Worm (Caenorhabditis elegans) whole organism, L2 larva: Measurements from ENCODE around the gene ttr-29.
A peak's percentile ranks its signal among the peaks of the same experiment; 100 is the strongest.

Experiments used
- C34F6.9 ChIP-seq: fragments of 150-350 bp; optimal IDR thresholded peaks from 2 replicates; lab custom pipeline; 2014; ENCODE audit warnings: missing biosample characterization, missing genetic modification characterization
- F13H6.1 ChIP-seq: sonication (generic microtip); optimal IDR thresholded peaks from 2 replicates; lab custom pipeline; 2016; ENCODE audit warnings: missing genetic modification characterization, missing compliant biosample characterization
- R02D3.7 ChIP-seq: fragments of 150-350 bp; optimal IDR thresholded peaks from 2 replicates; lab custom pipeline; 2014; ENCODE audit warnings: missing biosample characterization, missing genetic modification characterization
- Y55F3AM.14 ChIP-seq: fragments of 200-800 bp; sonication (Bioruptor generic); optimal IDR thresholded peaks from 2 replicates; lab custom pipeline; 2018; ENCODE audit warnings: mild to moderate bottlenecking, missing genetic modification characterization, missing compliant biosample characterization
- ZK546.5 ChIP-seq: sonication (generic microtip); optimal IDR thresholded peaks from 2 replicates; lab custom pipeline; 2017; ENCODE audit warnings: missing biosample characterization, missing genetic modification characterization
- alr-1 ChIP-seq: fragments of 150-350 bp; optimal IDR thresholded peaks from 2 replicates; lab custom pipeline; 2014; ENCODE audit warnings: missing biosample characterization, missing genetic modification characterization
- aly-2 ChIP-seq: fragments of 150-350 bp; optimal IDR thresholded peaks from 2 replicates; lab custom pipeline; 2014; ENCODE audit warnings: missing biosample characterization, missing genetic modification characterization
- blmp-1 ChIP-seq: sonication (generic microtip); optimal IDR thresholded peaks from 2 replicates; lab custom pipeline; 2017; ENCODE audit warnings: missing genetic modification characterization, mild to moderate bottlenecking, missing compliant biosample characterization, antibody characterized with exemption, moderate library complexity; ENCODE audit not compliant: insufficient read depth
- ceh-16 ChIP-seq: fragments of 150-350 bp; optimal IDR thresholded peaks from 2 replicates; lab custom pipeline; 2014; ENCODE audit warnings: missing biosample characterization, missing genetic modification characterization
- ceh-82 ChIP-seq: fragments of 150-350 bp; optimal IDR thresholded peaks from 2 replicates; lab custom pipeline; 2014; ENCODE audit warnings: missing biosample characterization, missing genetic modification characterization
- crh-2 ChIP-seq: sonication (generic microtip); optimal IDR thresholded peaks from 2 replicates; lab custom pipeline; 2017; ENCODE audit warnings: missing biosample characterization, missing genetic modification characterization
- dmd-4 ChIP-seq: sonication (generic microtip); optimal IDR thresholded peaks from 2 replicates; lab custom pipeline; 2017; ENCODE audit warnings: missing biosample characterization, missing genetic modification characterization
- egl-27 ChIP-seq: sonication (generic microtip); optimal IDR thresholded peaks from 3 replicates; lab custom pipeline; 2017; ENCODE audit warnings: missing biosample characterization, missing genetic modification reagents, missing genetic modification characterization
- elt-1 ChIP-seq: fragments of 150-350 bp; optimal IDR thresholded peaks from 2 replicates; lab custom pipeline; 2014; ENCODE audit warnings: missing biosample characterization, missing genetic modification characterization
- fos-1 ChIP-seq: fragments of 150-350 bp; optimal IDR thresholded peaks from 2 replicates; lab custom pipeline; 2014; ENCODE audit warnings: missing biosample characterization, missing genetic modification characterization
- gmeb-1 ChIP-seq: fragments of 150-350 bp; optimal IDR thresholded peaks from 2 replicates; lab custom pipeline; 2014; ENCODE audit warnings: missing biosample characterization, missing genetic modification characterization
- lin-13 ChIP-seq: fragments of 150-350 bp; optimal IDR thresholded peaks from 2 replicates; lab custom pipeline; 2014; ENCODE audit warnings: missing biosample characterization, missing genetic modification reagents, missing genetic modification characterization
- lin-39 ChIP-seq: fragments of 150-350 bp; optimal IDR thresholded peaks from 2 replicates; lab custom pipeline; 2014; ENCODE audit warnings: missing biosample characterization, missing genetic modification reagents, missing genetic modification characterization
- lsy-2 ChIP-seq, 2 experiments: fragments of 150-350 bp in 1 of 2; sonication (generic microtip) in 1 of 2; optimal IDR thresholded peaks; 2 replicates each; lab custom pipeline; 2014 to 2017; ENCODE audit warnings: missing biosample characterization in 2 of 2, missing genetic modification characterization in 2 of 2
- mab-5 ChIP-seq: fragments of 150-350 bp; optimal IDR thresholded peaks from 2 replicates; lab custom pipeline; 2014; ENCODE audit warnings: missing biosample characterization, missing genetic modification characterization
- mbf-1 ChIP-seq: sonication (generic microtip); optimal IDR thresholded peaks from 2 replicates; lab custom pipeline; 2017; ENCODE audit warnings: missing biosample characterization, missing genetic modification characterization
- mdl-1 ChIP-seq, 2 experiments: fragments of 150-350 bp in 1 of 2; sonication (generic microtip) in 1 of 2; optimal IDR thresholded peaks; 2 replicates each; lab custom pipeline; 2017; ENCODE audit warnings: missing biosample characterization in 2 of 2, missing genetic modification characterization in 2 of 2
- nhr-12 ChIP-seq: fragments of 150-350 bp; optimal IDR thresholded peaks from 2 replicates; lab custom pipeline; 2014; ENCODE audit warnings: missing biosample characterization, missing genetic modification characterization
- nhr-129 ChIP-seq: fragments of 150-350 bp; optimal IDR thresholded peaks from 2 replicates; lab custom pipeline; 2014; ENCODE audit warnings: missing biosample characterization, missing genetic modification characterization
- nhr-23 ChIP-seq: fragments of 150-350 bp; optimal IDR thresholded peaks from 2 replicates; lab custom pipeline; 2014; ENCODE audit warnings: missing biosample characterization, missing genetic modification reagents, missing genetic modification characterization
- nhr-237 ChIP-seq: fragments of 150-350 bp; optimal IDR thresholded peaks from 2 replicates; lab custom pipeline; 2014; ENCODE audit warnings: missing biosample characterization, missing genetic modification characterization
- nhr-25 ChIP-seq: fragments of 150-350 bp; sonication (generic microtip); optimal IDR thresholded peaks from 3 replicates; lab custom pipeline; 2014; ENCODE audit warnings: missing biosample characterization, missing genetic modification characterization
- nhr-6 ChIP-seq: fragments of 150-350 bp; optimal IDR thresholded peaks from 2 replicates; lab custom pipeline; 2014; ENCODE audit warnings: missing biosample characterization, missing genetic modification characterization
- nhr-77 ChIP-seq: fragments of 150-350 bp; optimal IDR thresholded peaks from 2 replicates; lab custom pipeline; 2014; ENCODE audit warnings: missing biosample characterization, missing genetic modification characterization
- skn-1 ChIP-seq: sonication (generic microtip); optimal IDR thresholded peaks from 2 replicates; lab custom pipeline; 2017; ENCODE audit warnings: missing biosample characterization, missing genetic modification characterization
- sma-9 ChIP-seq, 2 experiments: fragments of 150-350 bp in 1 of 2; sonication (generic microtip) in 1 of 2; optimal IDR thresholded peaks; 2 replicates each; lab custom pipeline; 2014 to 2016; ENCODE audit warnings: missing genetic modification characterization in 2 of 2, mild to moderate bottlenecking in 1 of 2, missing biosample characterization in 1 of 2, missing compliant biosample characterization in 1 of 2, missing genetic modification reagents in 1 of 2, moderate library complexity in 1 of 2
- unc-55 ChIP-seq: fragments of 150-350 bp; sonication (generic microtip); optimal IDR thresholded peaks from 3 replicates; lab custom pipeline; 2014; ENCODE audit warnings: missing biosample characterization, missing genetic modification reagents, missing genetic modification characterization
- unc-62 ChIP-seq: fragments of 150-350 bp; optimal IDR thresholded peaks from 2 replicates; lab custom pipeline; 2014; ENCODE audit warnings: missing biosample characterization, missing genetic modification reagents, missing genetic modification characterization
- ztf-1 ChIP-seq: fragments of 200-800 bp; sonication (Bioruptor generic); conservative IDR thresholded peaks from 2 replicates; pipeline ENCODE4 v1.3.6; 2022; ENCODE audit warnings: missing genetic modification characterization, missing compliant biosample characterization
- ztf-11 ChIP-seq: sonication (generic microtip); optimal IDR thresholded peaks from 2 replicates; lab custom pipeline; 2017; ENCODE audit warnings: missing biosample characterization, missing genetic modification characterization
- ztf-4 ChIP-seq: fragments of 150-350 bp; optimal IDR thresholded peaks from 2 replicates; lab custom pipeline; 2014; ENCODE audit warnings: missing biosample characterization, missing genetic modification characterization

The ttr-29 gene

DNA sequence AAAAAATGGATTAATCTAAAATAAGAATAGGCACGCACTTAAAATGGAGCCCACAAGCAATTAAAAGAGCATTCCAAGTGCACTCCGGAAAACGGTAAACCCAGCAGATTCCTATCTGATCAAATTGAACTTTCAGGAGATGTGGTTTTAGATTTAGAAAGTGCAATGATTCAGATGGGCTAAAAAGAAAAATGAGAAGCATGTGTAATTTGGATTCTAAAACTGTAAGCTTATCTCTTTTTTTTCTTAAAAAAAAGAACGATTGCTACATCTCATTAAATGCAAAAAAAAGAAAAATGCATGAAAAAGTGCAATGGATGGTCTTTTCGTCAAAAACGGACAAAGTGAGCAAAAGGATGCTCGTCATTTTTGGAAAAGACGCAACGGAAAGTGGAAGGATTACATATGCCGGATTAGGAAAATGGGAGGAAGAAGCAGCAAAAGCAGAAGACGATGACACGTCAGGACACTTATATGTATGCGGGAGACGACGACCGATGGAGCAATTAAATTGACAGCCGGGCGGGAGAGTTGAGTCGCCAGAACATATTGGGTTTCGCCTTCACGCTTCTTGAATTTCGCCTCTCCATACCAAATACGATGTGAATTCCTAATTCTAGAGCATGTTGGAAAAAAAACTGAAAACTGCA lies 7.9 kb downstream of the ttr-29 start:
- TF ChIP-seq mab-5 (peak; percentile 37), gmeb-1 (tag; lab: Kevin White, UChicago) (no peak), C34F6.9 (tag; lab: Kevin White, UChicago) (peak; percentile 0), unc-55 (peak; percentile 34)
- TF ChIP-seq, all 48 proteins: peak for 3

- TF ChIP-seq crh-2 (no peak), unc-55 (peak; percentile 26)
- TF ChIP-seq, all 48 proteins: peak for 1
These were observed 9.3 kb downstream of the ttr-29 start for ce11 chrV:12897338-12897737.

- TF ChIP-seq nhr-129 (tag; lab: Kevin White, UChicago) (peak; percentile 14), lsy-2 (tag; optimal IDR thresholded peaks at IDR 0.05; lab: Kevin White, UChicago) (no peak), nhr-12 (tag; lab: Kevin White, UChicago) (no peak), aly-2 (tag; lab: Kevin White, UChicago) (no peak), ceh-16 (tag; lab: Kevin White, UChicago) (no peak), skn-1 (tag; lab: Kevin White, UChicago) (no peak), elt-1 (tag; lab: Kevin White, UChicago) (no peak), F13H6.1 (tag; lab: Kevin White, UChicago) (peak; percentile 15), unc-55 (no peak), blmp-1 (tag; lab: Kevin White, UChicago) (no peak), ceh-82 (tag; lab: Kevin White, UChicago) (no peak), gmeb-1 (tag; lab: Kevin White, UChicago) (no peak), crh-2 (peak; percentile 22), nhr-23 (no peak), nhr-237 (tag; lab: Kevin White, UChicago) (no peak)
These were observed 9.8 kb downstream of the ttr-29 start for ce11 chrV:12896850-12897249.

DNA sequence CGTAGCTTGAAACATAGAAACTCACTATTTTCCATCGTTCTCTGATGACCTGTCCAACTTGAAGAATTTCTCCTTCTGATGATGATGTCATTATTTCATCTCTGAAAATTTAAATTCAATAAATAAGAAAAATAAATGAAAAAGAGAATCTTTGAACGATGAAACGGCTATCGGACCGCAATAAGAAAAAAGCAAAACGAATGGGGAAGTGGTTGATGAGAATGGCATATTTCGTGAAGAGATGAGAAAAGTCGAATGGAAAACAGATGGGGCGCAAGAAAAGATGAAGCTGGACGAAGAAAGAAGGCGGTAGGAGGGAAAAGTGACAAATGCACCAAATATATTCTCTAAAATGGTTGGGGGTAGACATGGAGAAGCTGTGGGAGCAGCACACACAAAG lies 10.9 kb downstream of the ttr-29 start, which contains the start of gene ttbk-7:
Gene ttbk-7 (minus strand): TSS at position 101 of the 400 bp plus-strand sequence.
- TF ChIP-seq ZK546.5 (no peak), unc-62 (GFP tag; lab: Kevin White, UChicago) (no peak), skn-1 (tag; lab: Kevin White, UChicago) (no peak), R02D3.7 (tag; lab: Kevin White, UChicago) (no peak), lin-39 (tag; lab: Kevin White, UChicago) (no peak), fos-1 (tag; lab: Kevin White, UChicago) (no peak), alr-1 (tag; lab: Kevin White, UChicago) (no peak), Y55F3AM.14 (GFP tag; lab: Kevin White, UChicago) (no peak), egl-27 (tag; lab: Kevin White, UChicago) (no peak), mdl-1 (tag; optimal IDR thresholded peaks at IDR 0.05; lab: Kevin White, UChicago) (no peak), ztf-4 (tag; lab: Kevin White, UChicago) (no peak), nhr-23 (no peak), crh-2 (no peak), ceh-82 (tag; lab: Kevin White, UChicago) (no peak), mbf-1 (no peak), mab-5 (no peak), F13H6.1 (tag; lab: Kevin White, UChicago) (no peak), nhr-6 (no peak)

DNA sequence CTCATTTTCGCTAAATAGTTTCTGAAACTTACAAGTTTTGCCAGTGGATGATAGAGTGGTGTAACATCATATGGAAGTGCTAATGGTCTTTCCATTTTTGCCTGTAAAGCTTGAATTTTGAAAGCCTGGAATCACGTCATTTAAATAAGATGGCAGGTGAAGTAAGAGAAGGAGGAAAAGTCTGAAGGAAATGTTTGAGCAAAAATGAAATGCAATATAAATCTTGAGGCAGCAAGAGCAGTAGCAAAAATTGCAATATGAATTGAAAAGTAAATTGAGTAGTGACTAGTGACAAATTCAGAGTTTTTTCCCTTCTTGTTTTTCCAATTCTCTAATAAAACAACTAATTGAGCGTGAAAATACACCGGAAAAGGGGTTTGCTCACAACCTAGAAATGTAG lies 20.8 kb downstream of the ttr-29 start, which contains the start of gene glb-24:
Gene glb-24 (minus strand): TSS at position 101 of the 400 bp plus-strand sequence.
- TF ChIP-seq nhr-23 (no peak), ztf-11 (tag; lab: Kevin White, UChicago) (no peak), mdl-1 (tag; optimal IDR thresholded peaks at IDR 0.05; lab: Kevin White, UChicago) (no peak), lsy-2 (tag; optimal IDR thresholded peaks at IDR 0.05; lab: Kevin White, UChicago) (no peak), crh-2 (no peak)
- TF ChIP-seq, all 48 proteins: peak for 0

- TF ChIP-seq dmd-4 (tag; lab: Kevin White, UChicago), result no peak
- TF ChIP-seq nhr-25, result no peak
- TF ChIP-seq lin-13 (GFP tag; lab: Kevin White, UChicago), result no peak
- no peak for TF ChIP-seq crh-2
- no peak for TF ChIP-seq sma-9 (GFP tag; optimal IDR thresholded peaks at IDR 0.05; lab: Kevin White, UChicago)
- no peak for TF ChIP-seq sma-9 (tag; optimal IDR thresholded peaks at IDR 0.05; lab: Kevin White, UChicago)
- TF ChIP-seq nhr-129 (tag; lab: Kevin White, UChicago), result no peak
- TF ChIP-seq alr-1 (tag; lab: Kevin White, UChicago), result no peak
- no peak for TF ChIP-seq elt-1 (tag; lab: Kevin White, UChicago)
- TF ChIP-seq mbf-1, result no peak
- no peak for TF ChIP-seq nhr-23
- no peak for TF ChIP-seq ZK546.5
- no peak for TF ChIP-seq fos-1 (tag; lab: Kevin White, UChicago)
- TF ChIP-seq nhr-77 (tag; lab: Kevin White, UChicago), result no peak
- TF ChIP-seq ztf-1, result no peak
- no peak for TF ChIP-seq ztf-11 (tag; lab: Kevin White, UChicago)
These were observed 24.3 kb downstream of the ttr-29 start for ce11 chrV:12882370-12882769.
